Worm (Caenorhabditis elegans) whole organism, early embryonic: ENCODE results near the gene R13A1.5.

Experiments used
- B0310.2 ChIP-seq: sonication (generic microtip); optimal IDR thresholded peaks from 2 replicates; lab custom pipeline; 2016; ENCODE audit warnings: mild to moderate bottlenecking, missing genetic modification characterization, missing compliant biosample characterization
- F13C5.2 ChIP-seq: sonication (generic microtip); optimal IDR thresholded peaks from 2 replicates; lab custom pipeline; 2017; ENCODE audit warnings: mild to moderate bottlenecking, missing genetic modification characterization, inconsistent platforms, missing compliant biosample characterization
- aly-1 ChIP-seq: sonication (generic microtip); optimal IDR thresholded peaks from 2 replicates; lab custom pipeline; 2016; ENCODE audit warnings: missing genetic modification characterization, missing compliant biosample characterization
- ama-1 ChIP-seq: fragments of 150-350 bp; optimal IDR thresholded peaks from 2 replicates; lab custom pipeline; 2014
- ceh-13 ChIP-seq: fragments of 200-800 bp; sonication (Bioruptor generic); optimal IDR thresholded peaks from 2 replicates; lab custom pipeline; 2018; ENCODE audit warnings: mild to moderate bottlenecking, missing genetic modification characterization, missing compliant biosample characterization
- ceh-36 ChIP-seq: sonication (generic microtip); optimal IDR thresholded peaks from 2 replicates; lab custom pipeline; 2016; ENCODE audit warnings: missing genetic modification characterization, inconsistent platforms, missing compliant biosample characterization
- ets-7 ChIP-seq: sonication (generic microtip); optimal IDR thresholded peaks from 2 replicates; lab custom pipeline; 2016; ENCODE audit warnings: missing genotype, missing genetic modification characterization, missing compliant biosample characterization
- flt-1 ChIP-seq: fragments of 200-800 bp; sonication (Bioruptor generic); IDR thresholded peaks from 2 replicates; pipeline ENCODE4 v1.3.6; 2022; ENCODE audit warnings: missing genetic modification characterization, missing compliant biosample characterization
- hmbx-1 ChIP-seq: sonication (generic microtip); optimal IDR thresholded peaks from 2 replicates; lab custom pipeline; 2016; ENCODE audit warnings: mild to moderate bottlenecking, missing genetic modification characterization, missing compliant biosample characterization
- hmg-4 ChIP-seq: fragments of 200-800 bp; sonication (Bioruptor generic); optimal IDR thresholded peaks from 2 replicates; lab custom pipeline; 2018; ENCODE audit warnings: mild to moderate bottlenecking, missing genetic modification characterization, missing compliant biosample characterization
- hnd-1 ChIP-seq: sonication (generic microtip); optimal IDR thresholded peaks from 2 replicates; lab custom pipeline; 2016; ENCODE audit warnings: missing genetic modification characterization, missing compliant biosample characterization
- pes-1 ChIP-seq: fragments of 200-800 bp; sonication (Bioruptor generic); IDR thresholded peaks from 2 replicates; pipeline ENCODE4 v1.3.6; 2022; ENCODE audit warnings: missing genetic modification reagents, missing genetic modification characterization, missing compliant biosample characterization
- scrt-1 ChIP-seq: fragments of 200-800 bp; sonication (Bioruptor generic); IDR thresholded peaks from 2 replicates; pipeline ENCODE4 v1.3.6; 2022; ENCODE audit warnings: missing genetic modification characterization, missing compliant biosample characterization
- sea-1 ChIP-seq: fragments of 200-800 bp; sonication (Bioruptor generic); conservative IDR thresholded peaks from 2 replicates; pipeline ENCODE4 v1.3.6; 2022; ENCODE audit warnings: missing genetic modification characterization, missing compliant biosample characterization
- tbx-11 ChIP-seq: fragments of 200-800 bp; sonication (Bioruptor generic); IDR thresholded peaks from 2 replicates; pipeline ENCODE4 v1.3.6; 2022; ENCODE audit warnings: missing genetic modification characterization, missing compliant biosample characterization
- tbx-37 ChIP-seq: fragments of 200-800 bp; sonication (Bioruptor generic); conservative IDR thresholded peaks from 2 replicates; pipeline ENCODE4 v1.3.6; 2022; ENCODE audit warnings: missing genetic modification reagents, missing genetic modification characterization, missing compliant biosample characterization
- tra-4 ChIP-seq: sonication (generic microtip); optimal IDR thresholded peaks from 2 replicates; lab custom pipeline; 2017; ENCODE audit warnings: missing genetic modification characterization, missing compliant biosample characterization

R13A1.5 gene

DNA sequence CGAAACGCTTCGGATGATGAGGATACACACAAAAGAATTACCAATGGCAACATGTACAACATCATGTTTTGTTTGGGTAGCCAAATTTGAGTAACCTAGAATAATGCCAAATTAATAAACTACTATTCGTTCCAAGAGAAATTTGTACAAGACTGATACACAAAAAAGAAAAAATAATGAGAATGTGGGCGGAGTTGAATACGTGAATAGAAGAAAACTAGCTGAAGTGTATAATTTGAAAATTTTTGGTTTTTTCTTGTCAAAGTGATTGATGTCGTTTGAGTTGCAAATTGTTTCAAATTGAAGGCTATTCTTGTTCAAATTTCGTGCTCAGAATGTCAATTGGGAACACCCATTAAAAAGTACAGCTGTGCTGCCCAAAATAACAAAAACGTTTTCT lies at the start of gene R13A1.5:
Gene R13A1.5, minus strand, starts transcription at position 101 of the 400 bp plus-strand sequence.
- TF ChIP-seq hmbx-1 (tag; lab: Kevin White, UChicago) (no peak), ama-1 (lab: Kevin White, UChicago) (no peak), tbx-11 (GFP tag; lab: Robert Waterston, UW) (no peak), pes-1 (no peak), aly-1 (tag; lab: Kevin White, UChicago) (no peak), F13C5.2 (tag; lab: Kevin White, UChicago) (no peak), tbx-37 (GFP tag; lab: Robert Waterston, UW) (no peak), ets-7 (no peak), ceh-13 (GFP tag; lab: Kevin White, UChicago) (no peak), hmg-4 (GFP tag; lab: Kevin White, UChicago) (no peak), flt-1 (no peak), hnd-1 (tag; lab: Kevin White, UChicago) (no peak), sea-1 (no peak), scrt-1 (GFP tag; lab: Robert Waterston, UW) (no peak), tra-4 (tag; lab: Kevin White, UChicago) (no peak), B0310.2 (tag; lab: Kevin White, UChicago) (no peak)

DNA sequence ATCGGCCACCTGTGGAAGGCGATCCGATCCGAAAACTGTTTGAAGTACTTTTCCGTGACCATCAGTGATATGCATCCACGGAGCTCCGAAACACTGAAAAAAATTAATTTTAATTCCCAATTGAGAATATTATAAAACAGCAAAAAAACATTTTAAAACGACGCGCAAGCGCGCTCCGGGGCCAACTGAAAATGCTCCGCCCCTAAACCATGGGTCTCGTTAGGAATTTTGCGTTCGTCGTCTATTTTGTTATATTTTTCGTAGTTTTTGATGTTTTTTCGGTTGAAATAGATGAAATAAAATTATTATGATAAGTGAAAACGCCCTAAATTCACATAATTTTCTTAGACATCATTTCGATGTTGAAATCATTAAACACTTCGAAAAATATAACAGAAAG lies 48.9 kb upstream of the R13A1.5 start:
- TF ChIP-seq ceh-36 (tag; lab: Kevin White, UChicago) (no peak), pes-1 (peak; percentile 38; the same call in 1 of the 2 replicates), hnd-1 (tag; lab: Kevin White, UChicago) (no peak), tbx-37 (GFP tag; lab: Robert Waterston, UW) (no peak), hmbx-1 (tag; lab: Kevin White, UChicago) (no peak), sea-1 (no peak)

- no peak for TF ChIP-seq aly-1 (tag; lab: Kevin White, UChicago)
- TF ChIP-seq hnd-1 (tag; lab: Kevin White, UChicago): no peak
- TF ChIP-seq ceh-13 (GFP tag; lab: Kevin White, UChicago): no peak
- no peak for TF ChIP-seq tbx-37 (GFP tag; lab: Robert Waterston, UW)
- TF ChIP-seq flt-1: no peak
- no peak for TF ChIP-seq pes-1
- no peak for TF ChIP-seq ets-7
- no peak for TF ChIP-seq hmg-4 (GFP tag; lab: Kevin White, UChicago)
These were observed 46.1 kb upstream of the R13A1.5 start, which contains the start of gene elo-3 for ce11 chrIV:7237668-7238214. TSS of gene elo-3 (plus strand) at chrIV:7237718.

ce11 chrIV:7236248-7236772 lies 44.7 kb upstream of the R13A1.5 start:
- TF ChIP-seq flt-1 (no peak), scrt-1 (GFP tag; lab: Robert Waterston, UW) (no peak), sea-1 (no peak), tra-4 (tag; lab: Kevin White, UChicago) (no peak), B0310.2 (tag; lab: Kevin White, UChicago) (no peak), F13C5.2 (tag; lab: Kevin White, UChicago) (no peak), pes-1 (no peak), hmbx-1 (tag; lab: Kevin White, UChicago) (no peak), tbx-11 (GFP tag; lab: Robert Waterston, UW) (no peak), aly-1 (tag; lab: Kevin White, UChicago) (no peak), ceh-13 (GFP tag; lab: Kevin White, UChicago) (no peak), tbx-37 (GFP tag; lab: Robert Waterston, UW) (no peak), hnd-1 (tag; lab: Kevin White, UChicago) (no peak), hmg-4 (GFP tag; lab: Kevin White, UChicago) (no peak), ama-1 (lab: Kevin White, UChicago) (no peak), ceh-36 (tag; lab: Kevin White, UChicago) (no peak), ets-7 (no peak)

DNA sequence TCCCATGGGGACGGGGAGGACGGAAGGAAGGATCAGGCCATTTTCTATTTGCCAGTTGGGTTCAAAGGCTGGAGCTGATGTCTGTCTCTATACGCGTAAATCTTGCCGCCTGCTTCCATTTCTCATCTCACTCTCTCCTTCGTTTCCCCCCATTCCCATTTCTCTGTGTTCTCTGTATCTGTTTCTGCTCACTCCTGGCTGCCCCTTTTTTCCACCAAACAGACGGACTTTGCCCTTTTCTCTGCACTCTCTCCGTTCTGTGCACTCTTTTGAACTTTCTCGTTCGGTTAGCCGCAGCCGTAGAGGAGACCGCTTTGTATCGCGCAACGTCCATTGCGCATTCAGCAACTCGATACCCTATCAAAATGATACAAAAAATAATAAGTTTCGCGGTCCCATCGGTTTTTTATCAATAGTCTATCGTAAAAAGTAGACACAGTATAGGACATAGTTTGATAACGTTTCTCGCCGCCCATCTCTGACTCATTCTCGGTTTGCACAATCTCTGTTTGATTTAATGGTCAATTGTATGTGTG lies 43.8 kb upstream of the R13A1.5 start:
- TF ChIP-seq B0310.2 (tag; lab: Kevin White, UChicago) (no peak), ceh-36 (tag; lab: Kevin White, UChicago) (no peak), scrt-1 (GFP tag; lab: Robert Waterston, UW) (no peak), tbx-11 (GFP tag; lab: Robert Waterston, UW) (peak; percentile 45; the same call in 1 of the 2 replicates), tra-4 (tag; lab: Kevin White, UChicago) (no peak), F13C5.2 (tag; lab: Kevin White, UChicago) (peak; percentile 74), sea-1 (0 out of 2 replicates have a peak, but pooled peaks have one; percentile 7), flt-1 (no peak), ceh-13 (GFP tag; lab: Kevin White, UChicago) (no peak), hmbx-1 (tag; lab: Kevin White, UChicago) (no peak), hnd-1 (tag; lab: Kevin White, UChicago) (no peak), pes-1 (no peak), ets-7 (no peak), aly-1 (tag; lab: Kevin White, UChicago) (no peak), tbx-37 (GFP tag; lab: Robert Waterston, UW) (no peak), hmg-4 (GFP tag; lab: Kevin White, UChicago) (peak; percentile 73), ama-1 (lab: Kevin White, UChicago) (no peak)

- TF ChIP-seq hmg-4 (GFP tag; lab: Kevin White, UChicago) (no peak), F13C5.2 (tag; lab: Kevin White, UChicago) (no peak), ceh-36 (tag; lab: Kevin White, UChicago) (no peak), sea-1 (no peak), ets-7 (no peak), tra-4 (tag; lab: Kevin White, UChicago) (no peak), flt-1 (no peak), pes-1 (no peak), B0310.2 (tag; lab: Kevin White, UChicago) (no peak), hmbx-1 (tag; lab: Kevin White, UChicago) (no peak), tbx-37 (GFP tag; lab: Robert Waterston, UW) (no peak), tbx-11 (GFP tag; lab: Robert Waterston, UW) (no peak), aly-1 (tag; lab: Kevin White, UChicago) (no peak), scrt-1 (GFP tag; lab: Robert Waterston, UW) (no peak), hnd-1 (tag; lab: Kevin White, UChicago) (no peak)
These were observed 43.0 kb upstream of the R13A1.5 start for ce11 chrIV:7234623-7235022.
